Fruit fly (Drosophila melanogaster): Measurements from ENCODE around the gene TBC1d7.

DNA sequence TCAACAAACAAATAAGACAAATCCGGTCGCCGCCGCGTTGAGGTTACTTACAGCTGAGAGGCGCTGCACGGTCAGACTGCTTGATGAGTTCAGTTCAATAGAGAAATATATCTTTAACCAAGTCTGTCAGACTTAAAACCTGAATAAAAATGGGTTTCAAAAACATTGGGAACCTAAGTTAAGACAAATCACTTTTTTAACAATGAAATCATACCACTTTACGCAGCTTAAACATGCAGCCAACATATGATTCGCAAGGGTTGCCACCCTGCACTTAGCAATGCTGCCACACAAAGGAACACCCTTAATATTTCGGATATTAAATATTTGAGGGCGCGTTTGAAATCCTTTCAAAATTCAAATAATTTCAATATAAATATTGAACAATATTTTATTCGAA, 27.1 kb downstream of the TBC1d7 start, which contains the start of gene CG5515:
- no peak for TF ChIP-seq Snoo (tag; optimal IDR thresholded peaks at IDR 0.05)
- no peak for TF ChIP-seq gl (tag; optimal IDR thresholded peaks at IDR 0.05)
- TF ChIP-seq Ets98B (GFP tag; IDR thresholded peaks at IDR 0.05): peak; percentile 81
- peak; percentile 33 for TF ChIP-seq Pif1B (GFP tag; optimal IDR thresholded peaks at IDR 0.05)
- TF ChIP-seq CG9948 (tag; optimal IDR thresholded peaks at IDR 0.05): no peak
- TF ChIP-seq CG32121 (GFP tag; IDR thresholded peaks at IDR 0.05): peak; percentile 77
- peak; percentile 26 for TF ChIP-seq CG34367 (tag; optimal IDR thresholded peaks at IDR 0.05)
- peak; percentile 91 for TF ChIP-seq fd96Ca (GFP tag; IDR thresholded peaks at IDR 0.05)
- TF ChIP-seq CG4496 (GFP tag; IDR thresholded peaks at IDR 0.05): peak; percentile 61; the same call in 2 of the 3 replicates
- TF ChIP-seq EcR (GFP tag; optimal IDR thresholded peaks at IDR 0.05): no peak
- peak; percentile 38 for TF ChIP-seq CG8301 (tag; optimal IDR thresholded peaks at IDR 0.05)

Data from whole organism, pupa.